Worm (Caenorhabditis elegans) whole organism, L2 larva: ENCODE measurements around the gene srz-67.

Source experiments
- C34F6.9 ChIP-seq: fragments of 150-350 bp; optimal IDR thresholded peaks from 2 replicates; lab custom pipeline; 2014; ENCODE audit warnings: missing biosample characterization, missing genetic modification characterization
- F13H6.1 ChIP-seq: sonication (generic microtip); optimal IDR thresholded peaks from 2 replicates; lab custom pipeline; 2016; ENCODE audit warnings: missing genetic modification characterization, missing compliant biosample characterization
- ZK546.5 ChIP-seq: sonication (generic microtip); optimal IDR thresholded peaks from 2 replicates; lab custom pipeline; 2017; ENCODE audit warnings: missing biosample characterization, missing genetic modification characterization
- alr-1 ChIP-seq: fragments of 150-350 bp; optimal IDR thresholded peaks from 2 replicates; lab custom pipeline; 2014; ENCODE audit warnings: missing biosample characterization, missing genetic modification characterization
- aly-2 ChIP-seq: fragments of 150-350 bp; optimal IDR thresholded peaks from 2 replicates; lab custom pipeline; 2014; ENCODE audit warnings: missing biosample characterization, missing genetic modification characterization
- ama-1 ChIP-seq: fragments of 150-350 bp; optimal IDR thresholded peaks from 2 replicates; lab custom pipeline; 2018; ENCODE audit warnings: inconsistent platforms
- blmp-1 ChIP-seq: sonication (generic microtip); optimal IDR thresholded peaks from 2 replicates; lab custom pipeline; 2017; ENCODE audit warnings: missing genetic modification characterization, mild to moderate bottlenecking, missing compliant biosample characterization, antibody characterized with exemption, moderate library complexity; ENCODE audit not compliant: insufficient read depth
- ceh-16 ChIP-seq: fragments of 150-350 bp; optimal IDR thresholded peaks from 2 replicates; lab custom pipeline; 2014; ENCODE audit warnings: missing biosample characterization, missing genetic modification characterization
- dmd-4 ChIP-seq: sonication (generic microtip); optimal IDR thresholded peaks from 2 replicates; lab custom pipeline; 2017; ENCODE audit warnings: missing biosample characterization, missing genetic modification characterization
- elt-1 ChIP-seq: fragments of 150-350 bp; optimal IDR thresholded peaks from 2 replicates; lab custom pipeline; 2014; ENCODE audit warnings: missing biosample characterization, missing genetic modification characterization
- fos-1 ChIP-seq: fragments of 150-350 bp; optimal IDR thresholded peaks from 2 replicates; lab custom pipeline; 2014; ENCODE audit warnings: missing biosample characterization, missing genetic modification characterization
- lin-13 ChIP-seq: fragments of 150-350 bp; optimal IDR thresholded peaks from 2 replicates; lab custom pipeline; 2014; ENCODE audit warnings: missing biosample characterization, missing genetic modification reagents, missing genetic modification characterization
- lin-39 ChIP-seq: fragments of 150-350 bp; optimal IDR thresholded peaks from 2 replicates; lab custom pipeline; 2014; ENCODE audit warnings: missing biosample characterization, missing genetic modification reagents, missing genetic modification characterization
- mab-5 ChIP-seq: fragments of 150-350 bp; optimal IDR thresholded peaks from 2 replicates; lab custom pipeline; 2014; ENCODE audit warnings: missing biosample characterization, missing genetic modification characterization
- mdl-1 ChIP-seq, 2 experiments: fragments of 150-350 bp in 1 of 2; sonication (generic microtip) in 1 of 2; optimal IDR thresholded peaks; 2 replicates each; lab custom pipeline; 2017; ENCODE audit warnings: missing biosample characterization in 2 of 2, missing genetic modification characterization in 2 of 2
- nhr-12 ChIP-seq: fragments of 150-350 bp; optimal IDR thresholded peaks from 2 replicates; lab custom pipeline; 2014; ENCODE audit warnings: missing biosample characterization, missing genetic modification characterization
- nhr-129 ChIP-seq: fragments of 150-350 bp; optimal IDR thresholded peaks from 2 replicates; lab custom pipeline; 2014; ENCODE audit warnings: missing biosample characterization, missing genetic modification characterization
- nhr-21 ChIP-seq: fragments of 150-350 bp; optimal IDR thresholded peaks from 2 replicates; lab custom pipeline; 2014; ENCODE audit warnings: missing biosample characterization, missing genetic modification characterization
- nhr-77 ChIP-seq: fragments of 150-350 bp; optimal IDR thresholded peaks from 2 replicates; lab custom pipeline; 2014; ENCODE audit warnings: missing biosample characterization, missing genetic modification characterization
- peb-1 ChIP-seq: fragments of 150-350 bp; optimal IDR thresholded peaks from 2 replicates; lab custom pipeline; 2014; ENCODE audit warnings: missing biosample characterization, missing genetic modification characterization
- sem-4 ChIP-seq: fragments of 150-350 bp; optimal IDR thresholded peaks from 2 replicates; lab custom pipeline; 2014; ENCODE audit warnings: missing biosample characterization, missing genetic modification reagents, missing genetic modification characterization
- skn-1 ChIP-seq: sonication (generic microtip); optimal IDR thresholded peaks from 2 replicates; lab custom pipeline; 2017; ENCODE audit warnings: missing biosample characterization, missing genetic modification characterization
- sma-3 ChIP-seq: sonication (generic microtip); optimal IDR thresholded peaks from 2 replicates; lab custom pipeline; 2016; ENCODE audit warnings: missing genetic modification reagents, missing genetic modification characterization, missing compliant biosample characterization
- sma-9 ChIP-seq, 2 experiments: fragments of 150-350 bp in 1 of 2; sonication (generic microtip) in 1 of 2; optimal IDR thresholded peaks; 2 replicates each; lab custom pipeline; 2014 to 2016; ENCODE audit warnings: missing genetic modification characterization in 2 of 2, mild to moderate bottlenecking in 1 of 2, missing biosample characterization in 1 of 2, missing compliant biosample characterization in 1 of 2, missing genetic modification reagents in 1 of 2, moderate library complexity in 1 of 2
- snpc-4 ChIP-seq: fragments of 150-350 bp; optimal IDR thresholded peaks from 2 replicates; lab custom pipeline; 2014; ENCODE audit warnings: missing biosample characterization, missing genetic modification characterization
- unc-39 ChIP-seq: fragments of 150-350 bp; optimal IDR thresholded peaks from 2 replicates; lab custom pipeline; 2014; ENCODE audit warnings: missing biosample characterization, missing genetic modification characterization
- unc-55 ChIP-seq: fragments of 150-350 bp; sonication (generic microtip); optimal IDR thresholded peaks from 3 replicates; lab custom pipeline; 2014; ENCODE audit warnings: missing biosample characterization, missing genetic modification reagents, missing genetic modification characterization
- zag-1 ChIP-seq: fragments of 150-350 bp; optimal IDR thresholded peaks from 2 replicates; lab custom pipeline; 2014; ENCODE audit warnings: missing biosample characterization, missing genetic modification characterization
- ztf-1 ChIP-seq: fragments of 200-800 bp; sonication (Bioruptor generic); conservative IDR thresholded peaks from 2 replicates; pipeline ENCODE4 v1.3.6; 2022; ENCODE audit warnings: missing genetic modification characterization, missing compliant biosample characterization
- ztf-11 ChIP-seq: sonication (generic microtip); optimal IDR thresholded peaks from 2 replicates; lab custom pipeline; 2017; ENCODE audit warnings: missing biosample characterization, missing genetic modification characterization

srz-67 gene

ce11 chrII:3245836-3246235, 8.9 kb upstream of the srz-67 start, which contains the start of gene C17F4.7 (continued):
- TF ChIP-seq sma-9 (GFP tag; optimal IDR thresholded peaks at IDR 0.05; lab: Kevin White, UChicago) (peak; percentile 52), sma-9 (tag; optimal IDR thresholded peaks at IDR 0.05; lab: Kevin White, UChicago) (no peak), ama-1 (no peak), snpc-4 (no peak), sma-3 (GFP tag; lab: Kevin White, UChicago) (peak; percentile 9), nhr-129 (tag; lab: Kevin White, UChicago) (no peak)

DNA sequence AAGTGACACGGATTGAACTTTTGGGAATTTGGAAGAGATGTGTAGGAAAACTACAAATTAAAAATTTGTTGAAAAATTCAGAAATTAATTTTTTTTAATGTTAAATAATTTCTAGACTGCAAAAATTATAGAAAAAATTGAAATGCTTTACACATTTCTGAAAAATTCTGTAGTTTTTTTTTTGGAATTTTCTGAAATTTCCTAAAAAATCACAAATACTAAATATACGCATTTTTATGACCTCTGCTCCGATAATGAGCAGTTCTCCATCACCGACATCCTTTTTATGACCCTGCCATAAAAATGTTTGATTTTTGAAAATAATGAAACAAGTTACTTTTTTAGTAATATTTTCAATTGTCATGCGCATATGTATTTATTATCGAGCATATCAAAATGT, 7.8 kb upstream of the srz-67 start:
- TF ChIP-seq dmd-4 (no peak), lin-13 (peak; percentile 6), fos-1 (tag; lab: Kevin White, UChicago) (peak; percentile 50)
- TF ChIP-seq, all 48 proteins: peak for 2

ce11 chrII:3244070-3244469, 7.1 kb upstream of the srz-67 start, which contains the start of gene C17F4.12:
C17F4.12 (minus strand) TSS chrII:3244170.
- no peak for TF ChIP-seq ceh-16 (tag; lab: Kevin White, UChicago)
- TF ChIP-seq sma-3 (GFP tag; lab: Kevin White, UChicago): no peak
- TF ChIP-seq lin-13: no peak
- TF ChIP-seq nhr-77 (tag; lab: Kevin White, UChicago): no peak
- no peak for TF ChIP-seq ZK546.5 (tag; lab: Kevin White, UChicago)
- no peak for TF ChIP-seq alr-1 (tag; lab: Kevin White, UChicago)
- no peak for TF ChIP-seq mab-5 (tag; lab: Kevin White, UChicago)
- TF ChIP-seq zag-1 (tag; lab: Kevin White, UChicago): no peak
- TF ChIP-seq peb-1 (tag; lab: Kevin White, UChicago): no peak
- TF ChIP-seq unc-39 (tag; lab: Kevin White, UChicago): no peak
- TF ChIP-seq ztf-11 (tag; lab: Kevin White, UChicago): no peak
- TF ChIP-seq skn-1: no peak
- TF ChIP-seq snpc-4: no peak
- TF ChIP-seq aly-2 (tag; lab: Kevin White, UChicago): no peak
- TF ChIP-seq, all 48 proteins: peak for 0

ce11 chrII:3241842-3242241, 4.9 kb upstream of the srz-67 start:
- TF ChIP-seq aly-2 (tag; lab: Kevin White, UChicago) (no peak), nhr-21 (tag; lab: Kevin White, UChicago) (peak; percentile 68), ama-1 (no peak), nhr-129 (tag; lab: Kevin White, UChicago) (no peak), elt-1 (tag; lab: Kevin White, UChicago) (no peak), snpc-4 (no peak), ZK546.5 (tag; lab: Kevin White, UChicago) (no peak), nhr-12 (tag; lab: Kevin White, UChicago) (no peak), ztf-11 (tag; lab: Kevin White, UChicago) (no peak), fos-1 (tag; lab: Kevin White, UChicago) (no peak), blmp-1 (tag; lab: Kevin White, UChicago) (peak; percentile 9)

DNA sequence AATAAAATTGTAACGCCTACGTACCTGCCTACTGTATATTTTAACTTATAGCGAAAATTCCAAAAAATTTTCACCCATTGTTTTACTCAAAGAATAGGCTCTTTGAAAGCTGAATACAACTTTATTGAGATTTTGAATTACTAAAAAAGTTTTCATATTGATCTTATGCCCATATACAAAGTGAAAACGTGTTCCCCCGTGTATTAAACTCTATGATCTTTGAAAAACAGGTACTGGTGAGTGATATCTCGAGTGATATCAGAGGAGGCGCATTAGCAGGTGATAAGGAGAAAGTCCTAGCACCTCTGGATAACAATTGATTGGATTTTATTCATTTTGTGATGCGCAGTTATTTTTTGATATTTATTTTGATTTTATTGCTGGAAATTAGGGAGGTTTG, 3.3 kb upstream of the srz-67 start, which contains the start of gene C17F4.3:
Gene C17F4.3 (plus strand): TSS at position 301 of the 400 bp plus-strand sequence.
- no peak for TF ChIP-seq sem-4 (tag; lab: Kevin White, UChicago)
- no peak for TF ChIP-seq unc-55 (GFP tag; lab: Kevin White, UChicago)
- no peak for TF ChIP-seq C34F6.9
- no peak for TF ChIP-seq mdl-1 (tag; optimal IDR thresholded peaks at IDR 0.05; lab: Kevin White, UChicago)
- no peak for TF ChIP-seq ama-1
- no peak for TF ChIP-seq lin-39 (tag; lab: Kevin White, UChicago)
- TF ChIP-seq ztf-1 (GFP tag; lab: Robert Waterston, UW): no peak
- TF ChIP-seq blmp-1 (tag; lab: Kevin White, UChicago): no peak

DNA sequence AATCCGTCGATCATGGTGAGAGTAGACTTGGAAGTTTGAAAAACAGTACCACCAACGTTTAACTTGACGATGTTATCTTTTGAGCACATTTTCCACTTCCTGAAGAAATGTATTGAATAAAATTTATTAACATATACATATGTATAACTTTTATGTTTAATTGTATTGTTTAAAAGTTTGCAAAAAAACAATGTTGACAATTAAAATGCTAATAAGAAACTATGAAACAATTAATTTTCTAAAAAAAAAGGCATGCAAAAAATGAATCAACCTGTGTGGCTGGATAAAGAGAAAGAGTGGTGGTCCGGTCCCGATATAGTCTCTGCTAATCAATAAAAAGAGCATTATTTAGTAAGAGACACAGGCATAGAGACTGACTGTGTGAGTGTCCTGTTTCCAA, 2.2 kb downstream of the srz-67 start, which contains the start of gene C17F4.8:
Gene C17F4.8 (minus strand): TSS at position 101 of the 400 bp plus-strand sequence.
- TF ChIP-seq ceh-16 (tag; lab: Kevin White, UChicago): no peak
- TF ChIP-seq F13H6.1 (tag; lab: Kevin White, UChicago): no peak
